Worm (Caenorhabditis elegans): ENCODE data around the gene agr-1.

agr-1 gene

DNA sequence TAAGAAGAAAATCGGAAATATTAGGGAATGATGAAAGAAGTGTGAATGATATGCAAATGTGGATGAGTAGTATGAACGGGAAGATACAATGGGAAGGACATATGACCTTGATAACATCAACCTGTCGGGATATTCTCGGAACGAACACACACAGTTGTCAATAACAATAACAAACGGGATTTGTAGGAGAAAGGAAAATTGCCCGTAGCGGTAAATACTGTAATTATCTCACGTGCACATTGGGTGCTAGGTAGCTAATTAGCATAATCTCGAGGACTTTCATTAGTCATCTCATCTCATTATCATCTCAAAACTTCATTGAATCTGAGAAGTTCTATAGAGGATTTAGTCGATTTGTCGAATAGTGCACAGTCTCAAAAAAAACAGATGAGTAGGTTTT is 62.0 kb downstream of the agr-1 start:
- TF ChIP-seq ceh-9 (tag; optimal IDR thresholded peaks at IDR 0.05) (no peak), fax-1 (tag; optimal IDR thresholded peaks at IDR 0.05) (no peak)

DNA sequence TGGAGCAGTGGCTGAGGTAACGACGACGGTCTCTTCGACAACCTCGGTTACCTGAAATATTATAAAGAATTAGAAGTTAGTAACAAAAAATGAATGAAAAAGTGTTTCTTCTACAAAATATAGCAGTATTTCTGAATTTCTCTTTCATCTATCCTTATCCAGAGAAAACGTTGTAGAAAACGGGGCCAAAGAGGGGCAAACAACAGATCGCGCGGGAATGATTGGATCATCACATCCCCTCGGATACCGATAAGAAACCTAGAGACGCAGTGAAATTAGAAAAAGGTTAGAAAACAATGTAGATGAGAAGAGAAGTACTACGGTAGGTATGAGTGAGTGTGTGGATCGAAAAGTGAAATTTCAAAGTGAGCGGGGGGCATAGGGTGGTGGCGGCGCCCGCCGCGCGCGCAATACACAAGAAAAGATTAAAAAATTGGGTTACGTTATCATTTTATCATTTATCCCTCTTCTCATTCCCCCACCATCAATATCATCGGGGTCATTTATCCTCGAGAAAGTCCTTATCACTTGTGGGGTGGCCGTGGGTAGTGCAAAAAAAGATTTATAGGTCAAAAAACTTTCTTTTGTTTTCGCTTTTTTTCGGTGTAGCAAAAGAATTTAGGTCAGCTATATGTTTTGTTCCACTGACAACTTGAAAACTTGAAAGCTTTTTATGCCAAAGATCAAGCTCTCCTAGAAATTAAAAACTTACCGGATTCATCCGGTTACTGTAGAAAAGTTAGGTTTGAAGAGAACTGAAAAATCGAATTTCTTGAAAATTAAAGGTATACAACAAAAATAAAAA is 62.6 kb downstream of the agr-1 start, which contains the start of the genes dpy-10 and T14B4.19:
Gene dpy-10, minus strand, starts transcription at position 51 of the 805 bp plus-strand sequence.
Gene T14B4.19, minus strand, starts transcription at position 755 of the 805 bp plus-strand sequence.
- TF ChIP-seq nfya-1 (tag; optimal IDR thresholded peaks at IDR 0.05) (no peak), ceh-34 (tag; optimal IDR thresholded peaks at IDR 0.05) (no peak), sox-4 (tag; optimal IDR thresholded peaks at IDR 0.05) (no peak), che-1 (tag; optimal IDR thresholded peaks at IDR 0.05) (no peak), pha-2 (tag; optimal IDR thresholded peaks at IDR 0.05) (no peak), rnt-1 (tag; optimal IDR thresholded peaks at IDR 0.05) (peak; percentile 11), pax-1 (tag; optimal IDR thresholded peaks at IDR 0.05) (no peak), ref-2 (tag; optimal IDR thresholded peaks at IDR 0.05) (peak; percentile 66), lim-6 (tag; optimal IDR thresholded peaks at IDR 0.05) (no peak), npax-4 (tag; optimal IDR thresholded peaks at IDR 0.05) (no peak), nhr-232 (tag; optimal IDR thresholded peaks at IDR 0.05) (no peak), T23F11.4 (GFP tag; optimal IDR thresholded peaks at IDR 0.05) (no peak)
